Fruit fly (Drosophila melanogaster) whole organism, embryonic: ENCODE results near the gene Ufd1.

Experiments
- ATbp ChIP-seq: fragments of 200-800 bp; sonication (Bioruptor generic); optimal IDR thresholded peaks from 2 replicates; lab custom pipeline; 2017; ENCODE audit warnings: missing biosample characterization, mild to moderate bottlenecking, missing genetic modification characterization, missing genetic modification reagents
- Antp ChIP-seq: fragments of 200-800 bp; sonication (Bioruptor generic); optimal IDR thresholded peaks from 3 replicates; lab custom pipeline; 2016; ENCODE audit warnings: missing biosample characterization, missing genetic modification characterization
- BtbVII ChIP-seq: fragments of 200-800 bp; sonication (Bioruptor generic); optimal IDR thresholded peaks from 3 replicates; lab custom pipeline; 2017; ENCODE audit warnings: missing biosample characterization, mild to moderate bottlenecking, missing genetic modification characterization
- CG10654 ChIP-seq: fragments of 200-800 bp; sonication (Bioruptor generic); optimal IDR thresholded peaks from 2 replicates; lab custom pipeline; 2016; ENCODE audit warnings: missing biosample characterization, missing genetic modification characterization
- CG1529 ChIP-seq: fragments of 200-800 bp; sonication (Bioruptor generic); optimal IDR thresholded peaks from 3 replicates; lab custom pipeline; 2018; ENCODE audit warnings: missing biosample characterization, missing genetic modification characterization
- CG16779 ChIP-seq: fragments of 200-800 bp; sonication (Bioruptor generic); IDR thresholded peaks from 2 replicates; pipeline ENCODE4 v1.3.6; 2022; ENCODE audit warnings: missing biosample characterization, missing genetic modification characterization
- CG16863 ChIP-seq: fragments of 200-800 bp; sonication (Bioruptor generic); optimal IDR thresholded peaks from 3 replicates; lab custom pipeline; 2016; ENCODE audit warnings: missing biosample characterization, missing genetic modification characterization
- CG2120 ChIP-seq: fragments of 200-800 bp; sonication (Bioruptor generic); optimal IDR thresholded peaks from 3 replicates; lab custom pipeline; 2016; ENCODE audit warnings: missing biosample characterization, missing genetic modification characterization
- CG2712 ChIP-seq: fragments of 200-800 bp; optimal IDR thresholded peaks from 3 replicates; lab custom pipeline; 2019; ENCODE audit warnings: missing biosample characterization, mild to moderate bottlenecking, missing genetic modification characterization, moderate library complexity
- CG3281 ChIP-seq: fragments of 200-800 bp; sonication (Bioruptor generic); optimal IDR thresholded peaks from 3 replicates; lab custom pipeline; 2017; ENCODE audit warnings: missing biosample characterization, mild to moderate bottlenecking, missing genetic modification characterization
- CG3847 ChIP-seq: fragments of 200-800 bp; sonication (Bioruptor generic); IDR thresholded peaks from 2 replicates; pipeline ENCODE4 v1.3.6; 2022; ENCODE audit warnings: missing biosample characterization, missing genetic modification characterization
- CG4617 ChIP-seq: fragments of 200-800 bp; sonication (Bioruptor generic); optimal IDR thresholded peaks from 3 replicates; lab custom pipeline; 2016; ENCODE audit warnings: missing biosample characterization, missing genetic modification characterization, borderline replicate concordance
- CG5245 ChIP-seq: fragments of 200-800 bp; sonication (Bioruptor generic); optimal IDR thresholded peaks from 3 replicates; lab custom pipeline; 2016; ENCODE audit warnings: missing biosample characterization, missing genetic modification characterization
- CG8089 ChIP-seq: fragments of 200-800 bp; sonication (Bioruptor generic); optimal IDR thresholded peaks from 3 replicates; lab custom pipeline; 2016; ENCODE audit warnings: missing biosample characterization, missing genetic modification characterization
- CG8388 ChIP-seq: fragments of 200-800 bp; sonication (Bioruptor generic); optimal IDR thresholded peaks from 2 replicates; lab custom pipeline; 2019; ENCODE audit warnings: missing biosample characterization, mild to moderate bottlenecking, missing genetic modification characterization, moderate library complexity
- CG8944 ChIP-seq: fragments of 200-800 bp; sonication (Bioruptor generic); optimal IDR thresholded peaks from 3 replicates; lab custom pipeline; 2016; ENCODE audit warnings: missing biosample characterization, missing genetic modification characterization
- Doc3 ChIP-seq: fragments of 200-800 bp; sonication (Bioruptor generic); IDR thresholded peaks from 3 replicates; pipeline ENCODE4 v1.3.6; 2022; ENCODE audit warnings: missing biosample characterization, missing genetic modification characterization; ENCODE audit not compliant: partially characterized antibody
- Dref ChIP-seq: fragments of 200-800 bp; sonication (Bioruptor generic); IDR thresholded peaks from 2 replicates; pipeline ENCODE4 v1.3.6; 2022; ENCODE audit warnings: missing biosample characterization, missing genetic modification characterization
- Elba2 ChIP-seq: fragments of 200-800 bp; sonication (Bioruptor generic); optimal IDR thresholded peaks from 3 replicates; lab custom pipeline; 2016; ENCODE audit warnings: missing biosample characterization, missing genetic modification characterization
- HHEX ChIP-seq: fragments of 200-800 bp; sonication (Bioruptor generic); optimal IDR thresholded peaks from 3 replicates; lab custom pipeline; 2017; ENCODE audit warnings: missing biosample characterization, mild to moderate bottlenecking, missing genetic modification characterization, missing genetic modification reagents
- Hand ChIP-seq: fragments of 200-800 bp; sonication (Bioruptor generic); optimal IDR thresholded peaks from 2 replicates; lab custom pipeline; 2017; ENCODE audit warnings: mild to moderate bottlenecking, missing biosample characterization, missing genetic modification reagents, missing genetic modification characterization
- Hr78 ChIP-seq, 2 experiments: fragments of 200-800 bp in 1 of 2; fragments of >200 bp in 1 of 2; sonication (Bioruptor generic) in 1 of 2; optimal IDR thresholded peaks; 2 replicates each; lab custom pipeline; 2017 to 2019; ENCODE audit warnings: missing biosample characterization in 2 of 2, missing genetic modification characterization in 2 of 2, mild to moderate bottlenecking in 1 of 2, moderate library complexity in 1 of 2
- Kr ChIP-seq: fragments of 200-800 bp; sonication (Bioruptor generic); optimal IDR thresholded peaks from 2 replicates; lab custom pipeline; 2017; ENCODE audit warnings: missing biosample characterization, mild to moderate bottlenecking, missing genetic modification characterization
- MTF-1 ChIP-seq: fragments of 200-800 bp; sonication (Bioruptor generic); optimal IDR thresholded peaks from 2 replicates; lab custom pipeline; 2018; ENCODE audit warnings: missing biosample characterization, mild to moderate bottlenecking, missing genetic modification characterization, borderline replicate concordance
- Mad ChIP-seq: fragments of 200-800 bp; sonication (Bioruptor generic); optimal IDR thresholded peaks from 2 replicates; lab custom pipeline; 2016; ENCODE audit warnings: missing biosample characterization, missing genetic modification characterization
- Max ChIP-seq: fragments of 200-800 bp; sonication (Bioruptor generic); optimal IDR thresholded peaks from 2 replicates; lab custom pipeline; 2016; ENCODE audit warnings: missing biosample characterization, mild to moderate bottlenecking, missing genetic modification characterization
- Meics ChIP-seq: fragments of 200-800 bp; sonication (Bioruptor generic); optimal IDR thresholded peaks from 2 replicates; lab custom pipeline; 2017; ENCODE audit warnings: missing biosample characterization, mild to moderate bottlenecking, missing genetic modification characterization
- Mes4 ChIP-seq: fragments of 200-800 bp; sonication (Bioruptor generic); optimal IDR thresholded peaks from 2 replicates; lab custom pipeline; 2016; ENCODE audit warnings: missing biosample characterization, missing genetic modification characterization
- NK7.1 ChIP-seq: fragments of 200-800 bp; sonication (Bioruptor generic); optimal IDR thresholded peaks from 3 replicates; lab custom pipeline; 2016; ENCODE audit warnings: missing biosample characterization, missing genetic modification characterization
- NfI ChIP-seq: fragments of 200-800 bp; sonication (Bioruptor generic); optimal IDR thresholded peaks from 3 replicates; lab custom pipeline; 2018; ENCODE audit warnings: missing biosample characterization, mild to moderate bottlenecking, missing genetic modification characterization, moderate library complexity
- Oli ChIP-seq: fragments of 200-800 bp; sonication (Bioruptor generic); optimal IDR thresholded peaks from 2 replicates; lab custom pipeline; 2018; ENCODE audit warnings: missing biosample characterization, mild to moderate bottlenecking, missing genetic modification characterization, moderate library complexity
- Sin3A ChIP-seq: fragments of >200 bp; optimal IDR thresholded peaks from 2 replicates; lab custom pipeline; 2018
- Sox102F ChIP-seq: fragments of 200-800 bp; sonication (Bioruptor generic); optimal IDR thresholded peaks from 2 replicates; lab custom pipeline; 2018; ENCODE audit warnings: missing biosample characterization, mild to moderate bottlenecking, missing genetic modification characterization, moderate library complexity
- az2 ChIP-seq: fragments of 200-800 bp; sonication (Bioruptor generic); optimal IDR thresholded peaks from 3 replicates; lab custom pipeline; 2016; ENCODE audit warnings: missing biosample characterization, missing genetic modification characterization
- bowl ChIP-seq: fragments of 200-800 bp; sonication (Bioruptor generic); IDR thresholded peaks from 2 replicates; pipeline ENCODE4 v1.3.6; 2022; ENCODE audit warnings: missing biosample characterization, missing genetic modification characterization
- br ChIP-seq: fragments of >200 bp; optimal IDR thresholded peaks from 2 replicates; lab custom pipeline; 2017
- btn ChIP-seq: fragments of 200-800 bp; sonication (Bioruptor generic); optimal IDR thresholded peaks from 2 replicates; lab custom pipeline; 2016; ENCODE audit warnings: missing biosample characterization, missing genetic modification characterization
- dmrt11E ChIP-seq: fragments of 200-800 bp; sonication (Bioruptor generic); optimal IDR thresholded peaks from 3 replicates; lab custom pipeline; 2018; ENCODE audit warnings: missing biosample characterization, mild to moderate bottlenecking, missing genetic modification characterization, moderate library complexity
- dmrt99B ChIP-seq: fragments of 200-800 bp; sonication (Bioruptor generic); optimal IDR thresholded peaks from 2 replicates; lab custom pipeline; 2018; ENCODE audit warnings: missing biosample characterization, mild to moderate bottlenecking, missing genetic modification characterization, moderate library complexity
- gro ChIP-seq: fragments of 200-800 bp; sonication (Bioruptor generic); optimal IDR thresholded peaks from 2 replicates; lab custom pipeline; 2016; ENCODE audit warnings: missing biosample characterization, missing genetic modification characterization
- her ChIP-seq: fragments of 200-800 bp; sonication (Bioruptor generic); optimal IDR thresholded peaks from 2 replicates; lab custom pipeline; 2016; ENCODE audit warnings: missing biosample characterization, missing genetic modification characterization
- kah ChIP-seq: fragments of 200-800 bp; sonication (Bioruptor generic); optimal IDR thresholded peaks from 2 replicates; lab custom pipeline; 2018; ENCODE audit warnings: missing biosample characterization, mild to moderate bottlenecking, missing genetic modification characterization
- nerfin-1 ChIP-seq: fragments of 200-800 bp; sonication (Bioruptor generic); optimal IDR thresholded peaks from 3 replicates; lab custom pipeline; 2019; ENCODE audit warnings: missing biosample characterization, mild to moderate bottlenecking, missing genetic modification characterization, moderate library complexity
- sqz ChIP-seq: fragments of 200-800 bp; sonication (Bioruptor generic); optimal IDR thresholded peaks from 3 replicates; lab custom pipeline; 2018; ENCODE audit warnings: missing biosample characterization, mild to moderate bottlenecking, missing genetic modification characterization
- unpg ChIP-seq: fragments of 200-800 bp; sonication (Bioruptor generic); optimal IDR thresholded peaks from 3 replicates; lab custom pipeline; 2018; ENCODE audit warnings: missing biosample characterization, mild to moderate bottlenecking, missing genetic modification characterization, moderate library complexity
- usp ChIP-seq: fragments of >200 bp; optimal IDR thresholded peaks from 2 replicates; lab custom pipeline; 2017; ENCODE audit warnings: missing biosample characterization, missing genetic modification characterization
- vfl ChIP-seq: fragments of 200-800 bp; sonication (Bioruptor generic); optimal IDR thresholded peaks from 2 replicates; lab custom pipeline; 2016; ENCODE audit warnings: missing biosample characterization, missing genetic modification characterization
- wek ChIP-seq: fragments of 200-800 bp; sonication (Bioruptor generic); optimal IDR thresholded peaks from 3 replicates; lab custom pipeline; 2018; ENCODE audit warnings: missing biosample characterization, mild to moderate bottlenecking, missing genetic modification characterization, moderate library complexity
- zf30C ChIP-seq: fragments of 200-800 bp; sonication (Bioruptor generic); optimal IDR thresholded peaks from 3 replicates; lab custom pipeline; 2018; ENCODE audit warnings: missing biosample characterization, mild to moderate bottlenecking, missing genetic modification characterization

The Ufd1 gene

DNA sequence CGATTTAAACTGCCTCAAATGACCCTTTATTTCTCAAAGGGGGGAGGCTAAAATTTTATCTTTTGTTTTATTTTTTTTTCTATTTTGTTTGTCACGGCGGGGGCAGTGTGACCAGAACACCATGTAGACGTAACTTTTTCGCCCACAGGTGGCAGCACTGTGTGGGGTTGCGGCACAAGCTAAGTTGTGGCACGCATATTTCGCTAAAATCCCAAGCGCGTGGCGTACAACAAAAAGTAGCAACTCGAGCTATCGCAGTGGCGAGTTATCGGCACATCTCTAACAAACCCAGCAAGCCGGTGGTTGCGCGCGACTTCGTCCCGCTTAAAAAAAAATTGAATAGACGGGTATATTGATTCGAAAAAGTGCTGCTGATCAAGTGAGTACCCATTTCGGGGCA is at the start of gene Ufd1, which contains the start of gene NaPi-III (continued):
- TF ChIP-seq Hr78 (GFP tag; optimal IDR thresholded peaks at IDR 0.05; lab: Kevin White, UChicago) (no peak), CG3847 (GFP tag; lab: Robert Waterston, UW) (peak; percentile 81), Doc3 (GFP tag; lab: Robert Waterston, UW) (peak; percentile 67), gro (peak; percentile 71), CG2712 (tag; lab: Kevin White, UChicago) (peak; percentile 56), CG5245 (GFP tag; lab: Kevin White, UChicago) (peak; percentile 17), dmrt11E (peak; percentile 20), Antp (peak; percentile 10), CG8089 (GFP tag; lab: Kevin White, UChicago) (peak; percentile 50), Sox102F (GFP tag; lab: Kevin White, UChicago) (peak; percentile 16), her (GFP tag; lab: Kevin White, UChicago) (peak; percentile 54), CG4617 (GFP tag; lab: Kevin White, UChicago) (peak; percentile 92), Mad (GFP tag; lab: Kevin White, UChicago) (peak; percentile 42), zf30C (GFP tag; lab: Kevin White, UChicago) (peak; percentile 26), btn (GFP tag; lab: Kevin White, UChicago) (peak; percentile 24)

DNA sequence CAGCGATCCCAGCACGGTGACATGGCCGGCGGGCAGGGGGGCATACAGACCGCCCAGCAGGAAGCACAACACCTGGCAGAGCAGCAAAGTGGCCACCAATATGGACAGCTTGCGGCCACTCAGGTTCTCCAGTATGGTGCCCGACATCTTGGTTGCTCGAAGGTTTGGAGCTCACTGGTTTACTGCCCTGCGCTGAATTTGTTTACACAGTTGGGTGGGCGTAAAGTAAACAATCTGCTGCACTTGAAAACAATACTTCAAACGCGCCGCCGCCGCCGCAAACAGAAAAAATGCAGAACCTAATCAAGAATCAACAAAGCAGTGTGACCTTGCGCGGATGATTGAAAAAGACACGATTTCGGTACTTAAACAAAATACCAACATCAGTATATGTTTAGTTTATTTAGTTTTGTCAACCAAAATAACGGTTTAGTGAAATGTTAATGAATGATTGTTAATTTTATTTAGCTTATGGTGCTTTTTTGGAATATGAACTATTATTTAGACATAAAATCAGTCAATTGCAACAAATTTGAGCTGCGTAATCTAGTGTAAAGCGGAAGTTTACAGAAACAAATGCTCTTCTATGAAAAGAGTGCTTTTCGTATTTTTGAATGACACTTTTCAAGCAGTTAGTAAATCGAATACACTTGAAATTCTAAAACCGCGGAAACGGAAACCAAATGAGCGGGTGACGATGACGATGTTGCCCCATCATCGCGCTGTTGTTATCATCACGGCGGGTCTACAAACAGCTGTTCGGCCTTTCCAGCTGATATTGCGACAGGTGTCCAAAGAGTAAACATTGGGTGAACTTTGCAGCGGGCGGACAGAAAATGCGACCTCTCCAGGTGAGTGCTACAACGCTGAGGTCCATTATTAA is 46.5 kb upstream of the Ufd1 start, which contains the start of the genes wls and Adck5:
TSS of gene wls (minus strand) at position 327 of the 883 bp plus-strand sequence.
TSS of gene Adck5 (plus strand) at position 519 of the 883 bp plus-strand sequence.
- TF ChIP-seq az2 (no peak), vfl (GFP tag; lab: Kevin White, UChicago) (peak; percentile 3), CG10654 (GFP tag; lab: Kevin White, UChicago) (peak; percentile 21), Mes4 (GFP tag; lab: Kevin White, UChicago) (peak; percentile 63), kah (GFP tag; lab: Kevin White, UChicago) (peak; percentile 92), dmrt99B (tag; lab: Kevin White, UChicago) (no peak), Meics (GFP tag; lab: Kevin White, UChicago) (peak; percentile 76), MTF-1 (GFP tag; lab: Kevin White, UChicago) (peak; percentile 80), HHEX (GFP tag; lab: Kevin White, UChicago) (peak; percentile 58), Elba2 (GFP tag; lab: Kevin White, UChicago) (no peak), br (lab: Kevin White, UChicago) (no peak), Dref (GFP tag; lab: Robert Waterston, UW) (no peak), CG2120 (GFP tag; lab: Kevin White, UChicago) (no peak), BtbVII (GFP tag; lab: Kevin White, UChicago) (peak; percentile 79), CG16779 (GFP tag; lab: Robert Waterston, UW) (peak; percentile 38; the same call in 1 of the 2 replicates), unpg (GFP tag; lab: Kevin White, UChicago) (no peak), CG8944 (GFP tag; lab: Kevin White, UChicago) (no peak), Hand (GFP tag; lab: Kevin White, UChicago) (no peak), usp (GFP tag; lab: Kevin White, UChicago) (no peak), Kr (no peak), ATbp (GFP tag; lab: Kevin White, UChicago) (peak; percentile 46), bowl (no peak), wek (GFP tag; lab: Kevin White, UChicago) (peak; percentile 62), nerfin-1 (tag; lab: Kevin White, UChicago) (peak; percentile 26), Max (GFP tag; lab: Kevin White, UChicago) (no peak), Sin3A (lab: Kevin White, UChicago) (peak; percentile 59), CG3281 (GFP tag; lab: Kevin White, UChicago) (no peak), Oli (tag; lab: Kevin White, UChicago) (no peak), NfI (GFP tag; lab: Kevin White, UChicago) (peak; percentile 71), CG16863 (GFP tag; lab: Kevin White, UChicago) (no peak), sqz (GFP tag; lab: Kevin White, UChicago) (peak; percentile 18), CG1529 (GFP tag; lab: Kevin White, UChicago) (peak; percentile 21), CG8388 (GFP tag; lab: Kevin White, UChicago) (peak; percentile 23), NK7.1 (GFP tag; lab: Kevin White, UChicago) (no peak)
